Fruit fly (Drosophila melanogaster) whole organism, embryonic: ENCODE data around the gene CG7806.

ENCODE experiments used
- Ada2b ChIP-seq: fragments of 200-800 bp; sonication (Bioruptor generic); IDR thresholded peaks from 2 replicates; pipeline ENCODE4 v1.3.6; 2022; ENCODE audit warnings: missing biosample characterization, missing genetic modification characterization
- Bgb ChIP-seq: fragments of 200-800 bp; sonication (Bioruptor generic); IDR thresholded peaks from 2 replicates; pipeline ENCODE4 v1.3.6; 2022; ENCODE audit warnings: missing biosample characterization, missing genetic modification characterization; ENCODE audit not compliant: partially characterized antibody
- CG10209 ChIP-seq: fragments of 200-800 bp; sonication (Bioruptor generic); optimal IDR thresholded peaks from 3 replicates; lab custom pipeline; 2017; ENCODE audit warnings: missing biosample characterization, mild to moderate bottlenecking, missing genetic modification characterization, missing genetic modification reagents
- CG10431 ChIP-seq: fragments of 200-800 bp; sonication (Bioruptor generic); optimal IDR thresholded peaks from 3 replicates; lab custom pipeline; 2018; ENCODE audit warnings: missing biosample characterization, mild to moderate bottlenecking, missing genetic modification characterization
- CG11247 ChIP-seq: fragments of 200-800 bp; sonication (Bioruptor generic); IDR thresholded peaks from 2 replicates; pipeline ENCODE4 v1.3.6; 2022; ENCODE audit warnings: missing biosample characterization, missing genetic modification characterization
- CG11504 ChIP-seq: fragments of 200-800 bp; sonication (Bioruptor generic); optimal IDR thresholded peaks from 3 replicates; lab custom pipeline; 2019; ENCODE audit warnings: missing biosample characterization, mild to moderate bottlenecking, missing genetic modification characterization, moderate library complexity
- CG12744 ChIP-seq: fragments of 200-800 bp; sonication (Bioruptor generic); optimal IDR thresholded peaks from 2 replicates; lab custom pipeline; 2016; ENCODE audit warnings: missing biosample characterization, missing genetic modification characterization
- CG12769 ChIP-seq: fragments of 200-800 bp; sonication (Bioruptor generic); optimal IDR thresholded peaks from 2 replicates; lab custom pipeline; 2019; ENCODE audit warnings: missing biosample characterization, mild to moderate bottlenecking, missing genetic modification characterization, moderate library complexity
- CG13424 ChIP-seq: fragments of 200-800 bp; sonication (Bioruptor generic); optimal IDR thresholded peaks from 2 replicates; lab custom pipeline; 2019; ENCODE audit warnings: missing biosample characterization, mild to moderate bottlenecking, missing genetic modification characterization, moderate library complexity
- CG13775 ChIP-seq: fragments of 200-800 bp; sonication (Bioruptor generic); optimal IDR thresholded peaks from 3 replicates; lab custom pipeline; 2017; ENCODE audit warnings: missing biosample characterization, mild to moderate bottlenecking, missing genetic modification characterization
- CG1603 ChIP-seq: fragments of 200-800 bp; sonication (Bioruptor generic); optimal IDR thresholded peaks from 2 replicates; lab custom pipeline; 2019; ENCODE audit warnings: missing biosample characterization, mild to moderate bottlenecking, missing genetic modification characterization, moderate library complexity
- CG17359 ChIP-seq: fragments of 200-800 bp; sonication (Bioruptor generic); optimal IDR thresholded peaks from 3 replicates; lab custom pipeline; 2018; ENCODE audit warnings: missing biosample characterization, mild to moderate bottlenecking, missing genetic modification characterization, moderate library complexity
- CG17361 ChIP-seq: fragments of 200-800 bp; sonication (Bioruptor generic); IDR thresholded peaks from 3 replicates; pipeline ENCODE4 v1.3.6; 2022; ENCODE audit warnings: missing biosample characterization, missing genetic modification characterization
- CG32772 ChIP-seq: fragments of 200-800 bp; sonication (Bioruptor generic); IDR thresholded peaks from 2 replicates; pipeline ENCODE4 v1.3.6; 2022; ENCODE audit warnings: missing biosample characterization, missing genetic modification characterization
- CG4617 ChIP-seq: fragments of 200-800 bp; sonication (Bioruptor generic); optimal IDR thresholded peaks from 3 replicates; lab custom pipeline; 2016; ENCODE audit warnings: missing biosample characterization, missing genetic modification characterization, borderline replicate concordance
- CG5245 ChIP-seq: fragments of 200-800 bp; sonication (Bioruptor generic); optimal IDR thresholded peaks from 3 replicates; lab custom pipeline; 2016; ENCODE audit warnings: missing biosample characterization, missing genetic modification characterization
- CG7556 ChIP-seq: fragments of 200-800 bp; sonication (Bioruptor generic); optimal IDR thresholded peaks from 2 replicates; lab custom pipeline; 2017; ENCODE audit warnings: missing biosample characterization, mild to moderate bottlenecking, missing genetic modification characterization
- CG7745 ChIP-seq: fragments of 200-800 bp; sonication (Bioruptor generic); optimal IDR thresholded peaks from 2 replicates; lab custom pipeline; 2018; ENCODE audit warnings: missing biosample characterization, mild to moderate bottlenecking, missing genetic modification characterization, moderate library complexity
- CG7987 ChIP-seq: fragments of 200-800 bp; sonication (Bioruptor generic); optimal IDR thresholded peaks from 2 replicates; lab custom pipeline; 2018; ENCODE audit warnings: missing biosample characterization, mild to moderate bottlenecking, missing genetic modification characterization, moderate library complexity
- CG8281 ChIP-seq: fragments of 200-800 bp; sonication (Bioruptor generic); optimal IDR thresholded peaks from 2 replicates; lab custom pipeline; 2018; ENCODE audit warnings: missing biosample characterization, mild to moderate bottlenecking, missing genetic modification characterization, moderate library complexity
- CrebB ChIP-seq: fragments of 200-800 bp; sonication (Bioruptor generic); optimal IDR thresholded peaks from 3 replicates; lab custom pipeline; 2018; ENCODE audit warnings: missing biosample characterization, mild to moderate bottlenecking, missing genetic modification characterization
- D19A ChIP-seq: fragments of 200-800 bp; optimal IDR thresholded peaks from 3 replicates; lab custom pipeline; 2019; ENCODE audit warnings: missing biosample characterization, mild to moderate bottlenecking, missing genetic modification characterization, moderate library complexity
- HLH4C ChIP-seq: fragments of 200-800 bp; sonication (Bioruptor generic); IDR thresholded peaks from 3 replicates; pipeline ENCODE4 v1.3.6; 2022; ENCODE audit warnings: missing biosample characterization, missing genetic modification characterization; ENCODE audit not compliant: partially characterized antibody
- Kr ChIP-seq: fragments of 200-800 bp; sonication (Bioruptor generic); optimal IDR thresholded peaks from 2 replicates; lab custom pipeline; 2017; ENCODE audit warnings: missing biosample characterization, mild to moderate bottlenecking, missing genetic modification characterization
- Max ChIP-seq: fragments of 200-800 bp; sonication (Bioruptor generic); optimal IDR thresholded peaks from 2 replicates; lab custom pipeline; 2016; ENCODE audit warnings: missing biosample characterization, mild to moderate bottlenecking, missing genetic modification characterization
- Mes4 ChIP-seq: fragments of 200-800 bp; sonication (Bioruptor generic); optimal IDR thresholded peaks from 2 replicates; lab custom pipeline; 2016; ENCODE audit warnings: missing biosample characterization, missing genetic modification characterization
- NK7.1 ChIP-seq: fragments of 200-800 bp; sonication (Bioruptor generic); optimal IDR thresholded peaks from 3 replicates; lab custom pipeline; 2016; ENCODE audit warnings: missing biosample characterization, missing genetic modification characterization
- Poxn ChIP-seq: fragments of 200-800 bp; sonication (Bioruptor generic); IDR thresholded peaks from 2 replicates; pipeline ENCODE4 v1.3.6; 2022; ENCODE audit warnings: missing biosample characterization, missing genetic modification characterization
- Sox102F ChIP-seq: fragments of 200-800 bp; sonication (Bioruptor generic); optimal IDR thresholded peaks from 2 replicates; lab custom pipeline; 2018; ENCODE audit warnings: missing biosample characterization, mild to moderate bottlenecking, missing genetic modification characterization, moderate library complexity
- ac ChIP-seq: fragments of 200-800 bp; sonication (Bioruptor generic); optimal IDR thresholded peaks from 3 replicates; lab custom pipeline; 2017; ENCODE audit warnings: missing biosample characterization, mild to moderate bottlenecking, missing genetic modification characterization
- ap ChIP-seq: fragments of 200-800 bp; sonication (Bioruptor generic); IDR thresholded peaks from 2 replicates; pipeline ENCODE4 v1.3.6; 2022; ENCODE audit warnings: missing biosample characterization, missing genetic modification characterization
- ase ChIP-seq: fragments of 200-800 bp; sonication (Bioruptor generic); IDR thresholded peaks from 3 replicates; pipeline ENCODE4 v1.3.6; 2022; ENCODE audit warnings: missing biosample characterization, missing genetic modification characterization
- cato ChIP-seq: fragments of 200-800 bp; sonication (Bioruptor generic); optimal IDR thresholded peaks from 2 replicates; lab custom pipeline; 2016; ENCODE audit warnings: missing biosample characterization, missing genetic modification characterization, borderline replicate concordance
- ci ChIP-seq: fragments of 200-800 bp; sonication (Bioruptor generic); IDR thresholded peaks from 3 replicates; pipeline ENCODE4 v1.3.6; 2022; ENCODE audit warnings: missing biosample characterization, missing genetic modification characterization
- croc ChIP-seq: fragments of 200-800 bp; sonication (Bioruptor generic); conservative IDR thresholded peaks from 3 replicates; pipeline ENCODE4 v1.3.6; 2022; ENCODE audit warnings: missing biosample characterization, missing genetic modification characterization
- eve ChIP-seq, 2 experiments: fragments of >200 bp; optimal IDR thresholded peaks; 2 replicates each; lab custom pipeline; 2017; ENCODE audit warnings: missing biosample characterization in 2 of 2, missing genetic modification characterization in 2 of 2
- ewg ChIP-seq: fragments of 200-800 bp; sonication (Bioruptor generic); optimal IDR thresholded peaks from 3 replicates; lab custom pipeline; 2017; ENCODE audit warnings: mild to moderate bottlenecking, missing biosample characterization, missing genetic modification reagents, missing genetic modification characterization
- hth ChIP-seq: fragments of >200 bp; optimal IDR thresholded peaks from 2 replicates; lab custom pipeline; 2017; ENCODE audit warnings: inconsistent platforms
- inv ChIP-seq: fragments of 200-800 bp; sonication (Bioruptor generic); IDR thresholded peaks from 2 replicates; pipeline ENCODE4 v1.3.6; 2022; ENCODE audit warnings: missing biosample characterization, missing genetic modification characterization; ENCODE audit not compliant: partially characterized antibody
- lab ChIP-seq: fragments of 200-800 bp; sonication (Bioruptor generic); optimal IDR thresholded peaks from 3 replicates; lab custom pipeline; 2017; ENCODE audit warnings: missing biosample characterization, missing genetic modification characterization, mild to moderate bottlenecking, moderate library complexity, missing genetic modification reagents
- maf-S ChIP-seq: fragments of 200-800 bp; sonication (Bioruptor generic); optimal IDR thresholded peaks from 2 replicates; lab custom pipeline; 2016; ENCODE audit warnings: missing biosample characterization, missing genetic modification characterization
- mld ChIP-seq: fragments of 200-800 bp; sonication (Bioruptor generic); IDR thresholded peaks from 3 replicates; pipeline ENCODE4 v1.3.6; 2022; ENCODE audit warnings: missing biosample characterization, missing genetic modification characterization; ENCODE audit not compliant: partially characterized antibody
- pnt ChIP-seq: fragments of 200-800 bp; sonication (Bioruptor generic); optimal IDR thresholded peaks from 3 replicates; lab custom pipeline; 2016; ENCODE audit warnings: missing biosample characterization, missing genetic modification characterization
- sna ChIP-seq: fragments of 200-800 bp; sonication (Bioruptor generic); IDR thresholded peaks from 2 replicates; pipeline ENCODE4 v1.3.6; 2022; ENCODE audit warnings: missing biosample characterization, missing genetic modification characterization; ENCODE audit not compliant: partially characterized antibody
- so ChIP-seq: fragments of 200-800 bp; sonication (Bioruptor generic); IDR thresholded peaks from 3 replicates; pipeline ENCODE4 v1.3.6; 2022; ENCODE audit warnings: missing biosample characterization, missing genetic modification characterization
- stwl ChIP-seq: fragments of 200-800 bp; sonication (Bioruptor generic); optimal IDR thresholded peaks from 3 replicates; lab custom pipeline; 2018; ENCODE audit warnings: missing biosample characterization, mild to moderate bottlenecking, missing genetic modification characterization, moderate library complexity
- tin ChIP-seq: fragments of 200-800 bp; sonication (Bioruptor generic); optimal IDR thresholded peaks from 3 replicates; lab custom pipeline; 2016; ENCODE audit warnings: missing biosample characterization, missing genetic modification characterization
- trh ChIP-seq: fragments of 200-800 bp; sonication (Bioruptor generic); optimal IDR thresholded peaks from 2 replicates; lab custom pipeline; 2016; ENCODE audit warnings: missing biosample characterization, missing genetic modification characterization
- vfl ChIP-seq: fragments of 200-800 bp; sonication (Bioruptor generic); optimal IDR thresholded peaks from 2 replicates; lab custom pipeline; 2016; ENCODE audit warnings: missing biosample characterization, missing genetic modification characterization

The CG7806 gene

DNA sequence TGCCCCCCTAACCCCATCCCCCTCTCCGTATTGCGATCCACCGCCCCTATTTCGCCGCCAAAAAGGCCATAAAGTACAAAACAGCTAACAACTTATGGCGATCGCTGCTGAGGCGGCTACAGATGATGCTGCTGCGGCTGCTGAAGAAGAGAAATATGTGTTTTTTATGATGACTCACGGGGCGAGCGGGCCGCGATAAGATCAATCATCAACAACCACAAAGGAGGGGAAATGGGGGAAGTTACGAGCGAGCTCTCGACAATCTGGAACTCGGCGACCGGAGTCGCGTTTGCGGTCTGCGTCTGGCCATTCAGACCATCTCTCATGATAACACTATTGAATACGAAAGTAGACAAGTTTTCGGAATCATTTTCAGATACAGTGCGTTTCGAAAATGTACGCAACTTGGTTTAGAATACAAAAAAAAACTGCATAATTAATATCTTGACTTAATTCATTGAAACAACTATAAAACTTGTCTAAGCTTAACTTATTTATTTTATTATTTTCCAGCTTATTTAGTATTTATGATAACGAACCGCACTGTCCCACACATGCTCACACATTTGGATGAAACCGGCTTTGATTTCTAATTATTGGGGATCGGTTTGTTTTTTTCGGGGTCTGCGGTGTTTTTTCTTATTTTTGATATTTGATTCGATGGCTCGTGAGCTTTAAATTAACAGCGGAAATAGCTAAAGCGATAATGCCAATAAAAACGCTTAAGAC is 18.9 kb upstream of the CG7806 start:
- TF ChIP-seq hth (lab: Kevin White, UChicago) = no peak
- peak; percentile 92 for TF ChIP-seq Mes4 (GFP tag; lab: Kevin White, UChicago)
- TF ChIP-seq CG32772 = peak; percentile 97
- TF ChIP-seq CG12769 = peak; percentile 95
- TF ChIP-seq CG7745 = peak; percentile 90
- peak; percentile 98 for TF ChIP-seq so (GFP tag; lab: Robert Waterston, UW)
- TF ChIP-seq inv = no peak
- TF ChIP-seq vfl (GFP tag; lab: Kevin White, UChicago) = peak; percentile 93
- peak; percentile 81 for TF ChIP-seq cato (GFP tag; lab: Kevin White, UChicago)
- peak; percentile 48 for TF ChIP-seq ac
- TF ChIP-seq ase (GFP tag; lab: Robert Waterston, UW) = peak; percentile 95
- peak; percentile 96 for TF ChIP-seq CG12744 (GFP tag; lab: Kevin White, UChicago)
- peak; percentile 80 for TF ChIP-seq CG4617 (GFP tag; lab: Kevin White, UChicago)
- TF ChIP-seq Poxn = peak; percentile 85
- TF ChIP-seq Max (GFP tag; lab: Kevin White, UChicago) = peak; percentile 95
- peak; percentile 97 for TF ChIP-seq lab (GFP tag; lab: Kevin White, UChicago)
- no peak for TF ChIP-seq Kr (GFP tag; lab: Kevin White, UChicago)
- peak; percentile 85 for TF ChIP-seq CG8281 (tag; lab: Kevin White, UChicago)
- peak; percentile 97 for TF ChIP-seq CG13424 (tag; lab: Kevin White, UChicago)
- TF ChIP-seq sna = no peak
- peak; percentile 38 for TF ChIP-seq stwl
- TF ChIP-seq CG10431 (GFP tag; lab: Kevin White, UChicago) = peak; percentile 91
- peak; percentile 97 for TF ChIP-seq CG11247
- no peak for TF ChIP-seq HLH4C (GFP tag; lab: Robert Waterston, UW)
- peak; percentile 89 for TF ChIP-seq trh
- TF ChIP-seq pnt (GFP tag; lab: Kevin White, UChicago) = peak; percentile 92
- TF ChIP-seq CG5245 (GFP tag; lab: Kevin White, UChicago) = peak; percentile 95
- peak; percentile 95 for TF ChIP-seq CrebB (tag; lab: Kevin White, UChicago)
- peak; percentile 95 for TF ChIP-seq CG17361 (GFP tag; lab: Robert Waterston, UW)
- TF ChIP-seq eve (GFP tag; optimal IDR thresholded peaks at IDR 0.05; lab: Kevin White, UChicago) = peak in 1 of 2 experiments; percentile 98
- peak; percentile 95 for TF ChIP-seq D19A (tag; lab: Kevin White, UChicago)
- peak; percentile 87 for TF ChIP-seq NK7.1
- TF ChIP-seq ci (GFP tag; lab: Robert Waterston, UW) = peak; percentile 99
- TF ChIP-seq CG10209 (GFP tag; lab: Kevin White, UChicago) = peak; percentile 94
- TF ChIP-seq CG17359 (tag; lab: Kevin White, UChicago) = peak; percentile 98
- TF ChIP-seq croc = peak; percentile 95
- TF ChIP-seq CG1603 (tag; lab: Kevin White, UChicago) = peak; percentile 93
- peak; percentile 97 for TF ChIP-seq Ada2b
- peak; percentile 98 for TF ChIP-seq Sox102F (GFP tag; lab: Kevin White, UChicago)
- TF ChIP-seq CG7556 (GFP tag; lab: Kevin White, UChicago) = peak; percentile 97
- TF ChIP-seq CG11504 (tag; lab: Kevin White, UChicago) = peak; percentile 97
- peak; percentile 95 for TF ChIP-seq ap (GFP tag; lab: Robert Waterston, UW)
- no peak for TF ChIP-seq mld
- TF ChIP-seq tin = peak; percentile 95
- no peak for TF ChIP-seq Bgb (GFP tag; lab: Robert Waterston, UW)
- peak; percentile 86 for TF ChIP-seq maf-S (GFP tag; lab: Kevin White, UChicago)
- TF ChIP-seq CG13775 (GFP tag; lab: Kevin White, UChicago) = peak; percentile 90
- TF ChIP-seq CG7987 (GFP tag; lab: Kevin White, UChicago) = peak; percentile 86
- peak; percentile 91 for TF ChIP-seq ewg (GFP tag; lab: Kevin White, UChicago)
